Fruit fly (Drosophila melanogaster) whole organism, embryonic: ENCODE data around the gene Trim9.

Experiments
- B-H1 ChIP-seq: fragments of 200-800 bp; sonication (Bioruptor generic); IDR thresholded peaks from 3 replicates; pipeline ENCODE4 v1.3.6; 2022; ENCODE audit warnings: missing biosample characterization, missing genetic modification characterization
- CG10959 ChIP-seq: fragments of 200-800 bp; sonication (Bioruptor generic); IDR thresholded peaks from 2 replicates; pipeline ENCODE4 v1.3.6; 2022; ENCODE audit warnings: missing biosample characterization, missing genetic modification characterization
- CG10979 ChIP-seq: fragments of 200-800 bp; sonication (Bioruptor generic); optimal IDR thresholded peaks from 2 replicates; lab custom pipeline; 2018; ENCODE audit warnings: missing biosample characterization, mild to moderate bottlenecking, missing genetic modification characterization, moderate library complexity
- CG11398 ChIP-seq: fragments of 200-800 bp; sonication (Bioruptor generic); optimal IDR thresholded peaks from 2 replicates; lab custom pipeline; 2016; ENCODE audit warnings: missing biosample characterization, missing genetic modification characterization
- CG11504 ChIP-seq: fragments of 200-800 bp; sonication (Bioruptor generic); optimal IDR thresholded peaks from 3 replicates; lab custom pipeline; 2019; ENCODE audit warnings: missing biosample characterization, mild to moderate bottlenecking, missing genetic modification characterization, moderate library complexity
- CG14050 ChIP-seq: fragments of 200-800 bp; sonication (Bioruptor generic); IDR thresholded peaks from 3 replicates; pipeline ENCODE4 v1.3.6; 2022; ENCODE audit warnings: missing biosample characterization, missing genetic modification characterization
- CG17328 ChIP-seq: fragments of 200-800 bp; sonication (Bioruptor generic); IDR thresholded peaks from 2 replicates; pipeline ENCODE4 v1.3.6; 2022; ENCODE audit warnings: missing biosample characterization, missing genetic modification characterization
- CG18476 ChIP-seq: fragments of 200-800 bp; sonication (Bioruptor generic); optimal IDR thresholded peaks from 2 replicates; lab custom pipeline; 2016; ENCODE audit warnings: missing biosample characterization, mild to moderate bottlenecking, missing genetic modification characterization
- CG2199 ChIP-seq: fragments of 200-800 bp; sonication (Bioruptor generic); IDR thresholded peaks from 3 replicates; pipeline ENCODE4 v1.3.6; 2022; ENCODE audit warnings: missing biosample characterization, missing genetic modification characterization
- CG2202 ChIP-seq: fragments of 200-800 bp; sonication (Bioruptor generic); optimal IDR thresholded peaks from 2 replicates; lab custom pipeline; 2018; ENCODE audit warnings: missing biosample characterization, mild to moderate bottlenecking, missing genetic modification characterization
- CG2678 ChIP-seq: fragments of 200-800 bp; sonication (Bioruptor generic); optimal IDR thresholded peaks from 3 replicates; lab custom pipeline; 2019; ENCODE audit warnings: missing biosample characterization, mild to moderate bottlenecking, missing genetic modification characterization, moderate library complexity
- CG30020 ChIP-seq: fragments of 200-800 bp; optimal IDR thresholded peaks from 2 replicates; lab custom pipeline; 2019; ENCODE audit warnings: missing biosample characterization, mild to moderate bottlenecking, missing genetic modification characterization, moderate library complexity
- CG30431 ChIP-seq: fragments of 200-800 bp; sonication (Bioruptor generic); optimal IDR thresholded peaks from 2 replicates; lab custom pipeline; 2017; ENCODE audit warnings: missing biosample characterization, missing genetic modification characterization
- CG31441 ChIP-seq: fragments of 200-800 bp; sonication (Bioruptor generic); IDR thresholded peaks from 2 replicates; pipeline ENCODE4 v1.3.6; 2022; ENCODE audit warnings: missing biosample characterization, missing genetic modification characterization
- CG3163 ChIP-seq: fragments of 200-800 bp; sonication (Bioruptor generic); optimal IDR thresholded peaks from 3 replicates; lab custom pipeline; 2016; ENCODE audit warnings: missing biosample characterization, missing genetic modification characterization
- CG32767 ChIP-seq: fragments of 200-800 bp; sonication (Bioruptor generic); IDR thresholded peaks from 2 replicates; pipeline ENCODE4 v1.3.6; 2022; ENCODE audit warnings: missing biosample characterization, missing genetic modification characterization
- CG3281 ChIP-seq: fragments of 200-800 bp; sonication (Bioruptor generic); optimal IDR thresholded peaks from 3 replicates; lab custom pipeline; 2017; ENCODE audit warnings: missing biosample characterization, mild to moderate bottlenecking, missing genetic modification characterization
- CG3407 ChIP-seq: fragments of 200-800 bp; sonication (Bioruptor generic); optimal IDR thresholded peaks from 2 replicates; lab custom pipeline; 2018; ENCODE audit warnings: missing biosample characterization, mild to moderate bottlenecking, missing genetic modification characterization
- CG4820 ChIP-seq: fragments of 200-800 bp; sonication (Bioruptor generic); optimal IDR thresholded peaks from 3 replicates; lab custom pipeline; 2016; ENCODE audit warnings: missing biosample characterization, missing genetic modification characterization
- CG6254 ChIP-seq: fragments of 200-800 bp; sonication (Bioruptor generic); optimal IDR thresholded peaks from 3 replicates; lab custom pipeline; 2017; ENCODE audit warnings: mild to moderate bottlenecking, missing biosample characterization, missing genetic modification reagents, missing genetic modification characterization
- CG6689 ChIP-seq: fragments of 200-800 bp; sonication (Bioruptor generic); IDR thresholded peaks from 2 replicates; pipeline ENCODE4 v1.3.6; 2022; ENCODE audit warnings: missing biosample characterization, missing genetic modification characterization
- CG8478 ChIP-seq: fragments of >200 bp; optimal IDR thresholded peaks from 2 replicates; lab custom pipeline; 2018
- CG8765 ChIP-seq: fragments of 200-800 bp; sonication (Bioruptor generic); IDR thresholded peaks from 2 replicates; pipeline ENCODE4 v1.3.6; 2022; ENCODE audit warnings: missing biosample characterization, missing genetic modification characterization
- CG8924 ChIP-seq: fragments of 200-800 bp; optimal IDR thresholded peaks from 3 replicates; lab custom pipeline; 2019; ENCODE audit warnings: missing biosample characterization, mild to moderate bottlenecking, missing genetic modification characterization, moderate library complexity
- CG9437 ChIP-seq: fragments of 200-800 bp; sonication (Bioruptor generic); optimal IDR thresholded peaks from 2 replicates; lab custom pipeline; 2018; ENCODE audit warnings: missing biosample characterization, mild to moderate bottlenecking, missing genetic modification characterization
- CTCF ChIP-seq: fragments of 200-800 bp; sonication (Bioruptor generic); optimal IDR thresholded peaks from 2 replicates; lab custom pipeline; 2017; ENCODE audit warnings: missing biosample characterization, mild to moderate bottlenecking, missing genetic modification characterization, moderate library complexity
- Deaf1 ChIP-seq: fragments of 200-800 bp; optimal IDR thresholded peaks from 3 replicates; lab custom pipeline; 2019; ENCODE audit warnings: missing biosample characterization, mild to moderate bottlenecking, missing genetic modification characterization, moderate library complexity
- Dek ChIP-seq: fragments of 200-800 bp; sonication (Bioruptor generic); optimal IDR thresholded peaks from 3 replicates; lab custom pipeline; 2019; ENCODE audit warnings: missing biosample characterization, mild to moderate bottlenecking, missing genetic modification characterization, moderate library complexity
- Dll ChIP-seq: fragments of 200-800 bp; sonication (Bioruptor generic); IDR thresholded peaks from 4 replicates; pipeline ENCODE4 v1.3.6; 2022; ENCODE audit warnings: missing biosample characterization, missing genetic modification characterization; ENCODE audit not compliant: partially characterized antibody
- E2f2 ChIP-seq: fragments of 200-800 bp; sonication (Bioruptor generic); IDR thresholded peaks from 2 replicates; pipeline ENCODE4 v1.3.6; 2022; ENCODE audit warnings: missing biosample characterization, missing genetic modification characterization
- Eip74EF ChIP-seq, 2 experiments: fragments of 200-800 bp in 1 of 2; fragments of >200 bp in 1 of 2; sonication (Bioruptor generic) in 1 of 2; optimal IDR thresholded peaks; 2 replicates each; lab custom pipeline; 2017 to 2019; ENCODE audit warnings: missing biosample characterization in 2 of 2, missing genetic modification characterization in 2 of 2, mild to moderate bottlenecking in 1 of 2, moderate library complexity in 1 of 2
- Gsc ChIP-seq: fragments of 200-800 bp; sonication (Bioruptor generic); IDR thresholded peaks from 2 replicates; pipeline ENCODE4 v1.3.6; 2022; ENCODE audit warnings: missing biosample characterization, missing genetic modification characterization
- H15 ChIP-seq: fragments of 200-800 bp; sonication (Bioruptor generic); IDR thresholded peaks from 3 replicates; pipeline ENCODE4 v1.3.6; 2022; ENCODE audit warnings: missing biosample characterization, missing genetic modification characterization
- Myb ChIP-seq: fragments of 200-800 bp; sonication (Bioruptor generic); optimal IDR thresholded peaks from 2 replicates; lab custom pipeline; 2016; ENCODE audit warnings: missing biosample characterization, missing genetic modification characterization
- Neu2 ChIP-seq: fragments of 200-800 bp; sonication (Bioruptor generic); optimal IDR thresholded peaks from 3 replicates; lab custom pipeline; 2016; ENCODE audit warnings: missing biosample characterization, missing genetic modification characterization, borderline replicate concordance
- ap ChIP-seq: fragments of 200-800 bp; sonication (Bioruptor generic); IDR thresholded peaks from 2 replicates; pipeline ENCODE4 v1.3.6; 2022; ENCODE audit warnings: missing biosample characterization, missing genetic modification characterization
- btn ChIP-seq: fragments of 200-800 bp; sonication (Bioruptor generic); optimal IDR thresholded peaks from 2 replicates; lab custom pipeline; 2016; ENCODE audit warnings: missing biosample characterization, missing genetic modification characterization
- da ChIP-seq: fragments of 200-800 bp; sonication (Bioruptor generic); optimal IDR thresholded peaks from 2 replicates; lab custom pipeline; 2016; ENCODE audit warnings: missing biosample characterization, missing genetic modification characterization
- disco-r ChIP-seq: fragments of 200-800 bp; sonication (Bioruptor generic); optimal IDR thresholded peaks from 2 replicates; lab custom pipeline; 2016; ENCODE audit warnings: missing biosample characterization, missing genetic modification characterization
- ems ChIP-seq: fragments of 200-800 bp; sonication (Bioruptor generic); optimal IDR thresholded peaks from 3 replicates; lab custom pipeline; 2016; ENCODE audit warnings: missing biosample characterization, missing genetic modification characterization
- esg ChIP-seq: fragments of 200-800 bp; sonication (Bioruptor generic); conservative IDR thresholded peaks from 2 replicates; pipeline ENCODE4 v1.3.6; 2022; ENCODE audit warnings: missing biosample characterization, missing genetic modification characterization
- exex ChIP-seq: fragments of 200-800 bp; sonication (Bioruptor generic); optimal IDR thresholded peaks from 4 replicates; lab custom pipeline; 2018; ENCODE audit warnings: missing biosample characterization, mild to moderate bottlenecking, missing genetic modification characterization, moderate library complexity
- ftz-f1 ChIP-seq: fragments of 200-800 bp; sonication (Bioruptor generic); optimal IDR thresholded peaks from 2 replicates; lab custom pipeline; 2016; ENCODE audit warnings: missing biosample characterization, missing genetic modification characterization
- gcm ChIP-seq: fragments of 200-800 bp; sonication (Bioruptor generic); optimal IDR thresholded peaks from 2 replicates; lab custom pipeline; 2019; ENCODE audit warnings: missing biosample characterization, mild to moderate bottlenecking, missing genetic modification characterization, moderate library complexity
- hkb ChIP-seq, 2 experiments: fragments of 200-800 bp in 1 of 2; fragments of >200 bp in 1 of 2; sonication (Bioruptor generic) in 1 of 2; IDR thresholded peaks in 1 of 2; optimal IDR thresholded peaks in 1 of 2; 2 replicates each; pipeline versions ENCODE4 v1.3.6 to Lab custom; 2017 to 2022; ENCODE audit warnings: missing biosample characterization in 1 of 2, missing genetic modification characterization in 1 of 2
- inv ChIP-seq: fragments of 200-800 bp; sonication (Bioruptor generic); IDR thresholded peaks from 2 replicates; pipeline ENCODE4 v1.3.6; 2022; ENCODE audit warnings: missing biosample characterization, missing genetic modification characterization; ENCODE audit not compliant: partially characterized antibody
- kni ChIP-seq: fragments of 200-800 bp; sonication (Bioruptor generic); optimal IDR thresholded peaks from 3 replicates; lab custom pipeline; 2017; ENCODE audit warnings: mild to moderate bottlenecking, missing biosample characterization, missing genetic modification reagents, missing genetic modification characterization
- onecut ChIP-seq: fragments of 200-800 bp; sonication (Bioruptor generic); IDR thresholded peaks from 2 replicates; pipeline ENCODE4 v1.3.6; 2022; ENCODE audit warnings: missing biosample characterization, missing genetic modification characterization
- otp ChIP-seq: fragments of 200-800 bp; sonication (Bioruptor generic); IDR thresholded peaks from 3 replicates; pipeline ENCODE4, ENCODE4 v1.3.6; 2022; ENCODE audit warnings: missing biosample characterization, missing genetic modification characterization
- sens ChIP-seq: fragments of 200-800 bp; sonication (Bioruptor generic); peaks from one replicate; lab custom pipeline; 2016; ENCODE audit warnings: missing biosample characterization, missing genetic modification characterization
- stwl ChIP-seq: fragments of 200-800 bp; sonication (Bioruptor generic); optimal IDR thresholded peaks from 3 replicates; lab custom pipeline; 2018; ENCODE audit warnings: missing biosample characterization, mild to moderate bottlenecking, missing genetic modification characterization, moderate library complexity
- tio ChIP-seq: fragments of 200-800 bp; sonication (Bioruptor generic); optimal IDR thresholded peaks from 2 replicates; lab custom pipeline; 2017; ENCODE audit warnings: missing biosample characterization, missing genetic modification characterization, inconsistent platforms
- tup ChIP-seq: fragments of 200-800 bp; sonication (Bioruptor generic); optimal IDR thresholded peaks from 2 replicates; lab custom pipeline; 2016; ENCODE audit warnings: missing biosample characterization, mild to moderate bottlenecking, missing genetic modification characterization, moderate library complexity
- yki ChIP-seq: fragments of >200 bp; optimal IDR thresholded peaks from 3 replicates; lab custom pipeline; 2018

Trim9 gene

DNA sequence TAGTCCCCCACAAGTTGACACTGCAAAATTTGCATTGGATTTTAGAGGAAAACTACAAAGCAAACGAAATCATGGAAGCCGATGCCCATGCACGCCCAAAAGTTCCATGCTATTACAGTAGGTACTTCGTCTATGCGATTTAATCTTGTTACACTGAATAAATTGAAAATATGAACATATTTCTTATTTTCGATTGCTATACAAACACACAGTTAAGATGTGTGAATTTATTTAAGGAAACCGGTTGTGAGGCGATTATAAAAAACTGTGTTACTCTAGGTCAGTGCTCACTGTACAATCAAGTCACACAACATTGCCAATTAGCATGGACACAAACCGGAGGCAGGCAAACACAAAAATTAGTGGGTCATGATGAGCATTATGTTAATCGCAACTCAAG, 120.9 kb downstream of the Trim9 start (continued):
- peak; percentile 57 for TF ChIP-seq tup (GFP tag; lab: Kevin White, UChicago)
- TF ChIP-seq yki (lab: Kevin White, UChicago), result no peak
- peak; percentile 21 for TF ChIP-seq CG30431 (GFP tag; lab: Kevin White, UChicago)
- peak; percentile 83 for TF ChIP-seq CG32767 (GFP tag; lab: Robert Waterston, UW)
- peak; percentile 69 for TF ChIP-seq tio
- TF ChIP-seq inv, result no peak
- peak; percentile 47; the same call in 1 of the 2 replicates for TF ChIP-seq CG8765 (GFP tag; lab: Robert Waterston, UW)
- TF ChIP-seq CG18476 (GFP tag; lab: Kevin White, UChicago), result peak; percentile 37
- TF ChIP-seq CG6254 (GFP tag; lab: Kevin White, UChicago), result no peak
- peak; percentile 64 for TF ChIP-seq CG11398 (GFP tag; lab: Kevin White, UChicago)
- peak; percentile 63 for TF ChIP-seq CG10959
- TF ChIP-seq CG3281, result peak; percentile 56
- peak; percentile 61 for TF ChIP-seq onecut
- peak; percentile 53 for TF ChIP-seq ems (GFP tag; lab: Kevin White, UChicago)
- TF ChIP-seq CG10979 (tag; lab: Kevin White, UChicago), result no peak
- no peak for TF ChIP-seq da
- no peak for TF ChIP-seq kni
- TF ChIP-seq disco-r (GFP tag; lab: Kevin White, UChicago), result peak; percentile 77
- TF ChIP-seq btn, result peak; percentile 14
- peak; percentile 62 for TF ChIP-seq CG9437 (GFP tag; lab: Kevin White, UChicago)
- peak; percentile 76 for TF ChIP-seq CG31441 (GFP tag; lab: Robert Waterston, UW)
- peak; percentile 48 for TF ChIP-seq CG3163
- peak; percentile 87 for TF ChIP-seq CG14050 (GFP tag; lab: Robert Waterston, UW)
- TF ChIP-seq H15, result peak; percentile 85
- peak in 1 of 2 experiments; percentile 72 for TF ChIP-seq Eip74EF (GFP tag; optimal IDR thresholded peaks at IDR 0.05; lab: Kevin White, UChicago)
- TF ChIP-seq exex (tag; lab: Kevin White, UChicago), result peak; percentile 12
- TF ChIP-seq CG30020, result no peak
- TF ChIP-seq, all 482 proteins: peak for 350

dm6 chr2L:10671530-10671929, 126.8 kb downstream of the Trim9 start:
- no peak for TF ChIP-seq ap
- 0 out of 3 replicates have a peak, but pooled peaks have one; percentile 60 for TF ChIP-seq CG2199 (GFP tag; lab: Robert Waterston, UW)
- TF ChIP-seq stwl (tag; lab: Kevin White, UChicago), result peak; percentile 8
- no peak for TF ChIP-seq gcm
- TF ChIP-seq E2f2 (GFP tag; lab: Robert Waterston, UW), result no peak
- no peak for TF ChIP-seq Dek (tag; lab: Kevin White, UChicago)
- no peak for TF ChIP-seq CG3407 (GFP tag; lab: Kevin White, UChicago)
- TF ChIP-seq CG2678, result no peak
- TF ChIP-seq B-H1 (GFP tag; lab: Robert Waterston, UW), result no peak
- TF ChIP-seq ftz-f1, result no peak
- TF ChIP-seq sens, result peak; percentile 12
- no peak for TF ChIP-seq Neu2 (GFP tag; lab: Kevin White, UChicago)
- no peak for TF ChIP-seq Gsc (GFP tag; lab: Robert Waterston, UW)
- TF ChIP-seq Myb (GFP tag; lab: Kevin White, UChicago), result peak; percentile 80
- TF ChIP-seq hkb (optimal IDR thresholded peaks at IDR 0.05; lab: Kevin White, UChicago), result no peak
- no peak for TF ChIP-seq hkb (GFP tag; IDR thresholded peaks at IDR 0.05; lab: Robert Waterston, UW)
- TF ChIP-seq Dll, result no peak
- no peak for TF ChIP-seq CG8478
- no peak for TF ChIP-seq CG2202
- no peak for TF ChIP-seq CG4820 (GFP tag; lab: Kevin White, UChicago)
- peak; percentile 49 for TF ChIP-seq CTCF
- TF ChIP-seq kni, result no peak
- no peak for TF ChIP-seq CG17328 (GFP tag; lab: Robert Waterston, UW)
- no peak for TF ChIP-seq CG8924 (tag; lab: Kevin White, UChicago)
- TF ChIP-seq otp (GFP tag; lab: Robert Waterston, UW), result no peak
- no peak for TF ChIP-seq Deaf1
- no peak for TF ChIP-seq CG6689 (GFP tag; lab: Robert Waterston, UW)
- TF ChIP-seq esg (GFP tag; lab: Robert Waterston, UW), result no peak
- peak; percentile 44 for TF ChIP-seq CG11504 (tag; lab: Kevin White, UChicago)
